Fruit fly (Drosophila melanogaster) whole organism, prepupa: ENCODE measurements around the gene CG17140.

ENCODE experiments used
- Blimp-1 ChIP-seq: fragments of 200-800 bp; sonication (Bioruptor generic); optimal IDR thresholded peaks from 3 replicates; lab custom pipeline; 2017; ENCODE audit warnings: missing biosample characterization, missing genetic modification characterization, mild to moderate bottlenecking, moderate library complexity, missing genetic modification reagents
- CG10631 ChIP-seq: fragments of 200-800 bp; sonication (Bioruptor generic); optimal IDR thresholded peaks from 2 replicates; lab custom pipeline; 2016; ENCODE audit warnings: missing biosample characterization, missing genetic modification characterization
- CG10669 ChIP-seq: fragments of 200-800 bp; sonication (Bioruptor generic); optimal IDR thresholded peaks from 3 replicates; lab custom pipeline; 2018; ENCODE audit warnings: missing biosample characterization, mild to moderate bottlenecking, missing genetic modification characterization, moderate library complexity
- CG11294 ChIP-seq: fragments of 200-800 bp; sonication (Bioruptor generic); IDR thresholded peaks from 2 replicates; pipeline ENCODE4 v1.3.6; 2022; ENCODE audit warnings: missing biosample characterization, missing genetic modification characterization
- CG11902 ChIP-seq: fragments of 200-800 bp; sonication (Bioruptor generic); optimal IDR thresholded peaks from 3 replicates; lab custom pipeline; 2016; ENCODE audit warnings: missing biosample characterization, missing genetic modification characterization
- CG15336 ChIP-seq: fragments of 200-800 bp; sonication (Bioruptor generic); IDR thresholded peaks from 2 replicates; pipeline ENCODE4 v1.3.6; 2022; ENCODE audit warnings: missing biosample characterization, missing genetic modification characterization
- CG1621 ChIP-seq: fragments of 200-800 bp; sonication (Bioruptor generic); optimal IDR thresholded peaks from 3 replicates; lab custom pipeline; 2018; ENCODE audit warnings: missing biosample characterization, mild to moderate bottlenecking, missing genetic modification characterization
- CG3032 ChIP-seq: fragments of 200-800 bp; optimal IDR thresholded peaks from 2 replicates; lab custom pipeline; 2019; ENCODE audit warnings: missing biosample characterization, mild to moderate bottlenecking, missing genetic modification characterization, moderate library complexity
- CG31627 ChIP-seq: fragments of 200-800 bp; sonication (Bioruptor generic); optimal IDR thresholded peaks from 3 replicates; lab custom pipeline; 2016; ENCODE audit warnings: missing biosample characterization, missing genetic modification characterization
- CG32006 ChIP-seq: fragments of 200-800 bp; sonication (Bioruptor generic); optimal IDR thresholded peaks from 3 replicates; lab custom pipeline; 2017; ENCODE audit warnings: missing biosample characterization, mild to moderate bottlenecking, missing genetic modification characterization
- CG34406 ChIP-seq: fragments of 200-800 bp; sonication (Bioruptor generic); optimal IDR thresholded peaks from 3 replicates; lab custom pipeline; 2016; ENCODE audit warnings: missing biosample characterization, missing genetic modification characterization
- CG4318 ChIP-seq: fragments of 200-800 bp; sonication (Bioruptor generic); optimal IDR thresholded peaks from 3 replicates; lab custom pipeline; 2017; ENCODE audit warnings: missing biosample characterization, mild to moderate bottlenecking, missing genetic modification characterization
- CG6276 ChIP-seq: fragments of 200-800 bp; sonication (Bioruptor generic); optimal IDR thresholded peaks from 2 replicates; lab custom pipeline; 2017; ENCODE audit warnings: missing biosample characterization, mild to moderate bottlenecking, missing genetic modification characterization
- CG6854 ChIP-seq: fragments of 200-800 bp; sonication (Bioruptor generic); optimal IDR thresholded peaks from 2 replicates; lab custom pipeline; 2017; ENCODE audit warnings: missing biosample characterization, mild to moderate bottlenecking, missing genetic modification characterization
- CG8119 ChIP-seq: fragments of 200-800 bp; sonication (Bioruptor generic); IDR thresholded peaks from 3 replicates; pipeline ENCODE4 v1.3.6; 2022; ENCODE audit warnings: missing biosample characterization, missing genetic modification characterization
- CG8319 ChIP-seq: fragments of 200-800 bp; sonication (Bioruptor generic); optimal IDR thresholded peaks from 3 replicates; lab custom pipeline; 2016; ENCODE audit warnings: missing biosample characterization, missing genetic modification characterization
- CG8632 ChIP-seq: fragments of 200-800 bp; sonication (Bioruptor generic); optimal IDR thresholded peaks from 3 replicates; lab custom pipeline; 2016; ENCODE audit warnings: missing biosample characterization, missing genetic modification characterization
- CG9139 ChIP-seq: fragments of 200-800 bp; sonication (Bioruptor generic); optimal IDR thresholded peaks from 3 replicates; lab custom pipeline; 2017; ENCODE audit warnings: missing biosample characterization, mild to moderate bottlenecking, missing genetic modification characterization
- Eip75B ChIP-seq: fragments of 200-800 bp; sonication (Bioruptor generic); optimal IDR thresholded peaks from 3 replicates; lab custom pipeline; 2016; ENCODE audit warnings: missing biosample characterization, missing genetic modification characterization
- Eip78C ChIP-seq: fragments of 200-800 bp; sonication (Bioruptor generic); peaks from one replicate; lab custom pipeline; 2016; ENCODE audit warnings: missing biosample characterization, missing genetic modification characterization
- Eip93F ChIP-seq: fragments of 200-800 bp; sonication (Bioruptor generic); optimal IDR thresholded peaks from 2 replicates; lab custom pipeline; 2016; ENCODE audit warnings: missing biosample characterization, mild to moderate bottlenecking, missing genetic modification characterization
- Ets96B ChIP-seq: fragments of 200-800 bp; optimal IDR thresholded peaks from 2 replicates; lab custom pipeline; 2019; ENCODE audit warnings: missing biosample characterization, mild to moderate bottlenecking, missing genetic modification characterization, moderate library complexity
- Hr39 ChIP-seq: fragments of 200-800 bp; sonication (Bioruptor generic); optimal IDR thresholded peaks from 2 replicates; lab custom pipeline; 2016; ENCODE audit warnings: missing biosample characterization, missing genetic modification characterization
- Hr4 ChIP-seq: fragments of 200-800 bp; sonication (Bioruptor generic); optimal IDR thresholded peaks from 3 replicates; lab custom pipeline; 2016; ENCODE audit warnings: missing biosample characterization, missing genetic modification characterization
- Lpt ChIP-seq: fragments of 200-800 bp; sonication (Bioruptor generic); optimal IDR thresholded peaks from 3 replicates; lab custom pipeline; 2016; ENCODE audit warnings: missing biosample characterization, missing genetic modification characterization
- Met ChIP-seq: fragments of 200-800 bp; sonication (Bioruptor generic); optimal IDR thresholded peaks from 3 replicates; lab custom pipeline; 2016; ENCODE audit warnings: missing biosample characterization, missing genetic modification characterization
- Sox14 ChIP-seq: fragments of 200-800 bp; sonication (Bioruptor generic); optimal IDR thresholded peaks from 3 replicates; lab custom pipeline; 2016; ENCODE audit warnings: missing biosample characterization, missing genetic modification characterization
- dac ChIP-seq: fragments of 200-800 bp; sonication (Bioruptor generic); optimal IDR thresholded peaks from 2 replicates; lab custom pipeline; 2017; ENCODE audit warnings: missing biosample characterization, mild to moderate bottlenecking, missing genetic modification characterization
- dsx ChIP-seq: fragments of 200-800 bp; optimal IDR thresholded peaks from 3 replicates; lab custom pipeline; 2019; ENCODE audit warnings: missing biosample characterization, mild to moderate bottlenecking, missing genetic modification characterization, moderate library complexity; ENCODE audit not compliant: poor library complexity, severe bottlenecking
- eg ChIP-seq: fragments of 200-800 bp; sonication (Bioruptor generic); IDR thresholded peaks from 3 replicates; pipeline ENCODE4 v1.3.6; 2022; ENCODE audit warnings: missing biosample characterization, missing genetic modification characterization
- esn ChIP-seq: fragments of 200-800 bp; sonication (Bioruptor generic); optimal IDR thresholded peaks from 2 replicates; lab custom pipeline; 2016; ENCODE audit warnings: missing biosample characterization, mild to moderate bottlenecking, missing genetic modification characterization, moderate library complexity
- fd59A ChIP-seq: fragments of 200-800 bp; sonication (Bioruptor generic); optimal IDR thresholded peaks from 2 replicates; lab custom pipeline; 2017; ENCODE audit warnings: missing biosample characterization, mild to moderate bottlenecking, missing genetic modification characterization, missing genetic modification reagents
- fd85E ChIP-seq: fragments of 200-800 bp; sonication (Bioruptor generic); optimal IDR thresholded peaks from 3 replicates; lab custom pipeline; 2016; ENCODE audit warnings: missing biosample characterization, missing genetic modification characterization
- lz ChIP-seq: fragments of 200-800 bp; sonication (Bioruptor generic); optimal IDR thresholded peaks from 3 replicates; lab custom pipeline; 2016; ENCODE audit warnings: missing biosample characterization, missing genetic modification characterization
- net ChIP-seq: fragments of 200-800 bp; sonication (Bioruptor generic); optimal IDR thresholded peaks from 3 replicates; lab custom pipeline; 2016; ENCODE audit warnings: missing biosample characterization, missing genetic modification characterization
- salr ChIP-seq, 2 experiments: fragments of 200-800 bp; sonication (Bioruptor generic); optimal IDR thresholded peaks; 3 replicates each; lab custom pipeline; 2016 to 2018; ENCODE audit warnings: missing biosample characterization in 2 of 2, missing genetic modification characterization in 2 of 2, mild to moderate bottlenecking in 1 of 2
- ss ChIP-seq, 2 experiments: fragments of 200-800 bp; sonication (Bioruptor generic); optimal IDR thresholded peaks; 2 replicates in 1 of 2; 3 replicates in 1 of 2; lab custom pipeline; 2017 to 2018; ENCODE audit warnings: mild to moderate bottlenecking in 2 of 2, missing biosample characterization in 2 of 2, missing genetic modification characterization in 2 of 2, moderate library complexity in 1 of 2
- svp ChIP-seq: fragments of 200-800 bp; sonication (Bioruptor generic); peaks from one replicate; lab custom pipeline; 2016; ENCODE audit warnings: missing biosample characterization, missing genetic modification characterization
- vri ChIP-seq: fragments of 200-800 bp; sonication (Bioruptor generic); optimal IDR thresholded peaks from 3 replicates; lab custom pipeline; 2016; ENCODE audit warnings: missing biosample characterization, mild to moderate bottlenecking, missing genetic modification characterization

Gene CG17140

dm6 chr2L:10856328-10856942 lies 11.0 kb upstream of the CG17140 start, which contains the start of gene Dnz1 (continued):
- no peak for TF ChIP-seq CG6276 (GFP tag; lab: Kevin White, UChicago)
- TF ChIP-seq dsx (GFP tag; lab: Kevin White, UChicago): peak; percentile 1
- TF ChIP-seq CG4318 (GFP tag; lab: Kevin White, UChicago): no peak
- 0 out of 3 replicates have a peak, but pooled peaks have one; percentile 37 for TF ChIP-seq CG8119
- TF ChIP-seq Met (GFP tag; lab: Kevin White, UChicago): peak; percentile 56
- TF ChIP-seq fd59A (GFP tag; lab: Kevin White, UChicago): no peak
- peak; percentile 48 for TF ChIP-seq Ets96B (tag; lab: Kevin White, UChicago)
- 0 out of 2 replicates have a peak, but pooled peaks have one; percentile 16 for TF ChIP-seq CG11294 (GFP tag; lab: Robert Waterston, UW)
- TF ChIP-seq lz (GFP tag; lab: Kevin White, UChicago): peak; percentile 56
- TF ChIP-seq eg: peak; percentile 28; the same call in 1 of the 3 replicates
- peak; percentile 54 for TF ChIP-seq CG10631 (GFP tag; lab: Kevin White, UChicago)
- peak; percentile 15 for TF ChIP-seq CG11902 (GFP tag; lab: Kevin White, UChicago)
- no peak for TF ChIP-seq CG1621 (tag; lab: Kevin White, UChicago)
- TF ChIP-seq svp: peak; percentile 64
- no peak for TF ChIP-seq dac (GFP tag; lab: Kevin White, UChicago)
- no peak for TF ChIP-seq Eip93F (GFP tag; lab: Kevin White, UChicago)
- peak; percentile 33 for TF ChIP-seq Eip75B (GFP tag; lab: Kevin White, UChicago)
- peak; percentile 42 for TF ChIP-seq Sox14 (GFP tag; lab: Kevin White, UChicago)
- TF ChIP-seq, all 60 proteins: peak for 39

dm6 chr2L:10851336-10851862 lies 5.9 kb upstream of the CG17140 start:
- peak; percentile 11 for TF ChIP-seq Eip78C (GFP tag; lab: Kevin White, UChicago)
- TF ChIP-seq CG10669: no peak
- TF ChIP-seq, all 60 proteins: peak for 1

dm6 chr2L:10850320-10850990 lies 5.0 kb upstream of the CG17140 start, which contains the start of gene porin:
Gene porin (minus strand): TSS chr2L:10850848.
- TF ChIP-seq vri (GFP tag; lab: Kevin White, UChicago) (peak; percentile 96), CG9139 (GFP tag; lab: Kevin White, UChicago) (peak; percentile 17), ss (GFP tag; optimal IDR thresholded peaks at IDR 0.05; lab: Kevin White, UChicago) (peak; percentile 21 to 29), svp (peak; percentile 26), CG8319 (no peak), Sox14 (GFP tag; lab: Kevin White, UChicago) (peak; percentile 11), CG6854 (GFP tag; lab: Kevin White, UChicago) (peak; percentile 13), esn (peak; percentile 39), lz (GFP tag; lab: Kevin White, UChicago) (peak; percentile 13), fd85E (GFP tag; lab: Kevin White, UChicago) (no peak), Eip78C (GFP tag; lab: Kevin White, UChicago) (peak; percentile 69), eg (no peak), CG34406 (GFP tag; lab: Kevin White, UChicago) (no peak)

- TF ChIP-seq salr (GFP tag; optimal IDR thresholded peaks at IDR 0.05; lab: Kevin White, UChicago): peak in 1 of 2 experiments; percentile 71
- TF ChIP-seq ss (GFP tag; optimal IDR thresholded peaks at IDR 0.05; lab: Kevin White, UChicago): no peak
- TF ChIP-seq Blimp-1 (GFP tag; lab: Kevin White, UChicago): no peak
- peak; percentile 58 for TF ChIP-seq Hr4 (GFP tag; lab: Kevin White, UChicago)
- TF ChIP-seq CG10669: no peak
- TF ChIP-seq lz (GFP tag; lab: Kevin White, UChicago): peak; percentile 12
- no peak for TF ChIP-seq CG6854 (GFP tag; lab: Kevin White, UChicago)
- TF ChIP-seq eg: peak; percentile 82
- no peak for TF ChIP-seq CG31627
- TF ChIP-seq CG3032: no peak
- TF ChIP-seq net: peak; percentile 66
- TF ChIP-seq CG4318 (GFP tag; lab: Kevin White, UChicago): peak; percentile 50
- peak; percentile 75 for TF ChIP-seq CG15336 (GFP tag; lab: Robert Waterston, UW)
- no peak for TF ChIP-seq CG8319
- TF ChIP-seq Ets96B (tag; lab: Kevin White, UChicago): peak; percentile 19
- TF ChIP-seq CG10631 (GFP tag; lab: Kevin White, UChicago): no peak
- peak; percentile 81 for TF ChIP-seq CG32006
- TF ChIP-seq CG34406 (GFP tag; lab: Kevin White, UChicago): peak; percentile 49
- no peak for TF ChIP-seq Eip93F (GFP tag; lab: Kevin White, UChicago)
- TF ChIP-seq CG8632 (GFP tag; lab: Kevin White, UChicago): peak; percentile 30
- TF ChIP-seq esn: peak; percentile 22
- peak; percentile 25 for TF ChIP-seq Lpt (GFP tag; lab: Kevin White, UChicago)
- TF ChIP-seq Hr39 (GFP tag; lab: Kevin White, UChicago): no peak
- peak; percentile 11 for TF ChIP-seq fd59A (GFP tag; lab: Kevin White, UChicago)
Observed at dm6 chr2L:10849511-10850191, 4.2 kb upstream of the CG17140 start, which contains the start of gene SmydA-3. Gene SmydA-3 (plus strand): TSS chr2L:10850141.
